Fruit fly (Drosophila melanogaster): ENCODE data around the gene CG42688.

Gene CG42688

DNA sequence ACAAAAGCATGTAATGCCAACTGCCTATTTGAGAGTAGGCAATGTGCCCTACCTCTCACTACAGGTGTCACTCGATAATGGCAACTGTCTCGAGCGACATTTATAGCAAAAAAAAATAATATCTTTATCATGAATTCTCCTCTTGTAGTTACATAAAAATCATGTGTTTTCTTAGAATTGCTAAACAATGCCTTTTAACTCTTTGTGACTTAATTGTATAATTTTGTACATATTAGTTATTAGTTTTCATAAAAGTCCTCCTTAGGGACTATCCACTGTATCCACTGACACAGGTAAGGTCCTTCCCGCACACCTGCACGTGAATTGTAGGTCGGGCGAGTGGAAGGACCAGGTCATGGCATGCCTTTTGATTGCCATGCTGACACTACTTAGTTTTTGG lies 26.3 kb upstream of the CG42688 start (continued):
- no peak for TF ChIP-seq sisA (GFP tag; IDR thresholded peaks at IDR 0.05)
- TF ChIP-seq mam (GFP tag; optimal IDR thresholded peaks at IDR 0.05) = no peak
- peak; percentile 27 for TF ChIP-seq CG15696 (tag; optimal IDR thresholded peaks at IDR 0.05)
- no peak for TF ChIP-seq CG15269 (tag; optimal IDR thresholded peaks at IDR 0.05)
- TF ChIP-seq CG17802 (tag; optimal IDR thresholded peaks at IDR 0.05) = no peak
- no peak for TF ChIP-seq NFAT (GFP tag; IDR thresholded peaks at IDR 0.05)
- TF ChIP-seq BEAF-32 (GFP tag; optimal IDR thresholded peaks at IDR 0.05) = no peak
- TF ChIP-seq Oli (tag; optimal IDR thresholded peaks at IDR 0.05) = no peak
- TF ChIP-seq CG12299 (tag; optimal IDR thresholded peaks at IDR 0.05) = no peak
- TF ChIP-seq Sin3A (optimal IDR thresholded peaks at IDR 0.05) = no peak
- no peak for TF ChIP-seq cg (GFP tag; optimal IDR thresholded peaks at IDR 0.05)
- TF ChIP-seq CG31224 (GFP tag; IDR thresholded peaks at IDR 0.05) = no peak
- peak; percentile 38 for TF ChIP-seq CG4404 (GFP tag; IDR thresholded peaks at IDR 0.05)
- peak; percentile 41; the same call in 2 of the 3 replicates for TF ChIP-seq row (GFP tag; IDR thresholded peaks at IDR 0.05)
- TF ChIP-seq Hmr (GFP tag; optimal IDR thresholded peaks at IDR 0.05) = no peak
- TF ChIP-seq al (GFP tag; IDR thresholded peaks at IDR 0.05) = no peak
- TF ChIP-seq Optix (GFP tag; IDR thresholded peaks at IDR 0.05) = no peak
- no peak for TF ChIP-seq da (GFP tag; optimal IDR thresholded peaks at IDR 0.05)
- no peak for TF ChIP-seq CG4730 (GFP tag; IDR thresholded peaks at IDR 0.05)
- TF ChIP-seq CG33213 (GFP tag; optimal IDR thresholded peaks at IDR 0.05) = no peak
- no peak for TF ChIP-seq CG16779 (GFP tag; IDR thresholded peaks at IDR 0.05)
- no peak for TF ChIP-seq CHES-1-like (GFP tag; optimal IDR thresholded peaks at IDR 0.05)
- TF ChIP-seq MTF-1 (GFP tag; optimal IDR thresholded peaks at IDR 0.05; ENCODE audit: borderline replicate concordance) = no peak
- TF ChIP-seq C15 (GFP tag; IDR thresholded peaks at IDR 0.05) = no peak
- no peak for TF ChIP-seq CG3065 (GFP tag; optimal IDR thresholded peaks at IDR 0.05)
- TF ChIP-seq CG14667 (GFP tag; IDR thresholded peaks at IDR 0.05) = no peak
- TF ChIP-seq gcm (GFP tag; optimal IDR thresholded peaks at IDR 0.05) = no peak
- peak; percentile 84 for TF ChIP-seq grau (tag; optimal IDR thresholded peaks at IDR 0.05)
- TF ChIP-seq Aef1 (GFP tag; IDR thresholded peaks at IDR 0.05) = no peak
- peak; percentile 56 for TF ChIP-seq sens (GFP tag)

DNA sequence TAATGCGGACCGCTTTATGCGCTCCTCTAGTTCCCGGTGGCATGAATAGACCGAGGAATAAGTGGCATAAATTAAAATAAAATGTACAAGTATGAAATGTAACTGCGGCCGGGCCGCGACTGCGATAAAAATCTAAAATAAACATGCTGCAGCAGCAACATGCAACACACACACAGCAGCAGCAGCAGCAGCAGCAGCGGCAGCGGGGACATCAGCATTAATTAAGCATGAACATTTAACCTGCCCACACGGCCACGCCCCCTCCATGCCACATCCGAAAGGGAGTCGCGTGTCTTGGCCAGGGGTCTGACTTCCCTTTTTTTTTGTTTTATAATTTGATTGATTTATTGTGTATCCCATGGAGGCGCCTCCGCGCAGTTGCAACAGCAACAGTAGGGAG lies 21.9 kb upstream of the CG42688 start:
- TF ChIP-seq sens (GFP tag) (peak; percentile 72), CG17568 (GFP tag; optimal IDR thresholded peaks at IDR 0.05) (no peak), Lim3 (GFP tag; IDR thresholded peaks at IDR 0.05) (no peak), crol (GFP tag; IDR thresholded peaks at IDR 0.05) (no peak), bab2 (GFP tag; optimal IDR thresholded peaks at IDR 0.05) (no peak), Ssrp (tag; optimal IDR thresholded peaks at IDR 0.05) (no peak), slou (GFP tag; optimal IDR thresholded peaks at IDR 0.05) (no peak), Ets65A (GFP tag) (peak; percentile 42), CG3065 (GFP tag; optimal IDR thresholded peaks at IDR 0.05) (peak; percentile 11), eyg (GFP tag; optimal IDR thresholded peaks at IDR 0.05) (no peak), cg (GFP tag; optimal IDR thresholded peaks at IDR 0.05) (peak; percentile 3), Chrac-16 (GFP tag; optimal IDR thresholded peaks at IDR 0.05) (no peak), z (GFP tag; IDR thresholded peaks at IDR 0.05) (peak; percentile 1; the same call in 1 of the 3 replicates), TFAM (GFP tag; optimal IDR thresholded peaks at IDR 0.05) (no peak), CG30431 (GFP tag; optimal IDR thresholded peaks at IDR 0.05) (no peak), ind (GFP tag; optimal IDR thresholded peaks at IDR 0.05) (no peak), scrt (GFP tag; optimal IDR thresholded peaks at IDR 0.05) (no peak), CG17328 (GFP tag; IDR thresholded peaks at IDR 0.05) (no peak), wdn (GFP tag; IDR thresholded peaks at IDR 0.05) (no peak), Scr (GFP tag; IDR thresholded peaks at IDR 0.05; ENCODE audit: partially characterized antibody) (no peak), Dll (GFP tag; IDR thresholded peaks at IDR 0.05; ENCODE audit: partially characterized antibody) (0 out of 4 replicates have a peak, but pooled peaks have one; percentile 13), CG14965 (GFP tag; optimal IDR thresholded peaks at IDR 0.05; ENCODE audit: borderline replicate concordance) (no peak), sqz (GFP tag; optimal IDR thresholded peaks at IDR 0.05) (peak; percentile 48), CG7556 (GFP tag; optimal IDR thresholded peaks at IDR 0.05) (no peak)

Data from whole organism, embryonic.